Worm (Caenorhabditis elegans) whole organism, L3 larva: ENCODE results near the gene F10A3.17.

Source experiments
- R02D3.7 ChIP-seq: fragments of 150-350 bp; optimal IDR thresholded peaks from 2 replicates; lab custom pipeline; 2014; ENCODE audit warnings: missing biosample characterization, missing genetic modification characterization
- ceh-28 ChIP-seq: fragments of 150-350 bp; optimal IDR thresholded peaks from 2 replicates; lab custom pipeline; 2014; ENCODE audit warnings: missing biosample characterization, missing genetic modification reagents, missing genetic modification characterization
- egl-5 ChIP-seq: fragments of 150-350 bp; optimal IDR thresholded peaks from 2 replicates; lab custom pipeline; 2017; ENCODE audit warnings: missing biosample characterization, missing genetic modification reagents, missing genetic modification characterization, inconsistent platforms
- elt-1 ChIP-seq: fragments of 150-350 bp; optimal IDR thresholded peaks from 2 replicates; lab custom pipeline; 2014; ENCODE audit warnings: missing biosample characterization, missing genetic modification characterization
- fos-1 ChIP-seq: fragments of 150-350 bp; optimal IDR thresholded peaks from 2 replicates; lab custom pipeline; 2014; ENCODE audit warnings: missing biosample characterization, missing genetic modification characterization
- mdl-1 ChIP-seq: fragments of 150-350 bp; optimal IDR thresholded peaks from 2 replicates; lab custom pipeline; 2014; ENCODE audit warnings: missing biosample characterization, missing genetic modification characterization
- nhr-25 ChIP-seq: sonication (generic microtip); optimal IDR thresholded peaks from 2 replicates; lab custom pipeline; 2017; ENCODE audit warnings: missing biosample characterization, missing genetic modification characterization
- nhr-76 ChIP-seq: fragments of 150-350 bp; sonication (generic microtip); optimal IDR thresholded peaks from 5 replicates; lab custom pipeline; 2014; ENCODE audit warnings: missing biosample characterization, missing genetic modification characterization
- pqm-1 ChIP-seq: fragments of 150-350 bp; optimal IDR thresholded peaks from 2 replicates; lab custom pipeline; 2017; ENCODE audit warnings: missing biosample characterization, missing genetic modification characterization, inconsistent platforms
- skn-1 ChIP-seq: fragments of 150-350 bp; optimal IDR thresholded peaks from 2 replicates; lab custom pipeline; 2014; ENCODE audit warnings: missing biosample characterization, missing genetic modification characterization
- tbx-2 ChIP-seq: sonication (generic microtip); optimal IDR thresholded peaks from 2 replicates; lab custom pipeline; 2016; ENCODE audit warnings: mild to moderate bottlenecking, missing genetic modification characterization, missing compliant biosample characterization
- ztf-11 ChIP-seq: fragments of 150-350 bp; optimal IDR thresholded peaks from 2 replicates; lab custom pipeline; 2014; ENCODE audit warnings: missing biosample characterization, missing genetic modification characterization

DNA sequence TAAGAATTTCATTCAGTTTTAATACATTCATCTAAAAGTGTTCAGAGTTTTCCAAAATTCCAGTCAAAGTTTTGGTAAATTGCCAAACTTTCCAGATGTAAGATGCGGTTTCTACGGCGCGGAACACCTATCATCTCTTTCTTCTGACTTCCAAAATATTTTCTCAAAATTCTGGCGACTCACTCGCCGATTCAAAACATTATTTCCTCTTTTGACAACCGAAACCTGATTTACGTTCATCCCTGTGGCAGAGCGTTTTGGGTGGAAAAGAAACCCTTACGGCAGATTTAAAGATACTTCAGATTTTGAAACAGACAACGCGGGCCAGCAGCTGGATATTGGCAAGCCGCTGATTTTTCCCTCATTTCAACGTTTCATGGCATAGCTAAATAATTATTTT, 38.5 kb upstream of the F10A3.17 start, which contains the start of gene F11A5.5:
- TF ChIP-seq ztf-11 (tag; lab: Kevin White, UChicago): no peak
- no peak for TF ChIP-seq skn-1 (tag; lab: Kevin White, UChicago)
- TF ChIP-seq R02D3.7 (tag; lab: Kevin White, UChicago): no peak
- TF ChIP-seq elt-1 (tag; lab: Kevin White, UChicago): no peak
- TF ChIP-seq egl-5 (tag; lab: Kevin White, UChicago): no peak
- TF ChIP-seq nhr-25 (tag; lab: Kevin White, UChicago): no peak
- no peak for TF ChIP-seq mdl-1 (tag; lab: Kevin White, UChicago)
- TF ChIP-seq fos-1 (tag; lab: Kevin White, UChicago): no peak
- no peak for TF ChIP-seq nhr-76
- TF ChIP-seq pqm-1 (tag; lab: Kevin White, UChicago): no peak
- TF ChIP-seq ceh-28 (tag; lab: Kevin White, UChicago): no peak
- no peak for TF ChIP-seq tbx-2
